Fruit fly (Drosophila melanogaster): ENCODE results near the gene alpha-Man-Ib.

DNA sequence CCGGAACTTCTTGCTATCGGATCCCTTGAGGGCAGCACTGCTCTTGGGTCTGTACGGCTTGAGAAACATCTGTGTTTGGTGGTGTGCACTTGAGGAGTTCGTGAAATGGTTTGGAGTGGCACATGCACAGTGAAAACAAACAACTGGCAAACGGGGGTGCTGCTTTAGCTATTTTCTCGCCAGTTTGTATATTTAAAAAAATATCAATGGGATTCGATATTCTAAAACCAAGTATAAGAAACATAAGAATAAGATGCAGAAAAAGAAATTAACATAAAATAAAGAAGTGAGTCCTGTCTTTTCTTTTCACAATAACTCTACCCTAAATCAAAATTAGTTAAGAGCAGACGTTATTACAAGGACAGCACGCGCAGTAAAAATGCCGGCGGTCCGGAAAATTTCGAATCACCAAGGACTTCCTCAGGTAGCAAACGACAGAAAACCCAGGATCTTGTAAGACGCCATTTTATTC, 39.0 kb upstream of the alpha-Man-Ib start, which contains the start of gene eIF2D:
- TF ChIP-seq CG8478 (optimal IDR thresholded peaks at IDR 0.05) (no peak), EcR (GFP tag; optimal IDR thresholded peaks at IDR 0.05) (no peak), psq (optimal IDR thresholded peaks at IDR 0.05) (no peak)

Measured in whole organism.